Worm (Caenorhabditis elegans) whole organism, L3 larva: ENCODE results near the gene srj-26.
"Not testable (repeated sequence)": the region's sequence is repeated elsewhere in the genome, so short reads cannot be mapped to it uniquely, and the experiment has no call there.

ENCODE experiments used
- aly-2 ChIP-seq: fragments of 150-350 bp; optimal IDR thresholded peaks from 2 replicates; lab custom pipeline; 2014; ENCODE audit warnings: missing biosample characterization, missing genetic modification characterization
- fos-1 ChIP-seq: fragments of 150-350 bp; optimal IDR thresholded peaks from 2 replicates; lab custom pipeline; 2014; ENCODE audit warnings: missing biosample characterization, missing genetic modification characterization
- lin-15B ChIP-seq: fragments of 150-350 bp; optimal IDR thresholded peaks from 2 replicates; lab custom pipeline; 2014; ENCODE audit warnings: missing biosample characterization, missing genetic modification characterization
- lin-39 ChIP-seq: fragments of 150-350 bp; optimal IDR thresholded peaks from 2 replicates; lab custom pipeline; 2018; ENCODE audit warnings: missing biosample characterization, missing genetic modification reagents, missing genetic modification characterization
- nfya-1 ChIP-seq: sonication (generic microtip); optimal IDR thresholded peaks from 2 replicates; lab custom pipeline; 2017; ENCODE audit warnings: missing genetic modification characterization, mild to moderate bottlenecking, missing compliant biosample characterization, antibody characterized with exemption, moderate library complexity; ENCODE audit not compliant: insufficient read depth
- nhr-77 ChIP-seq: fragments of 150-350 bp; optimal IDR thresholded peaks from 2 replicates; lab custom pipeline; 2014; ENCODE audit warnings: missing biosample characterization, missing genetic modification characterization
- unc-39 ChIP-seq: sonication (generic microtip); optimal IDR thresholded peaks from 4 replicates; lab custom pipeline; 2017; ENCODE audit warnings: missing biosample characterization, missing genetic modification characterization
- ztf-11 ChIP-seq: fragments of 150-350 bp; optimal IDR thresholded peaks from 2 replicates; lab custom pipeline; 2014; ENCODE audit warnings: missing biosample characterization, missing genetic modification characterization

ce11 chrV:18404767-18405166 is 16.1 kb upstream of the srj-26 start, which contains the start of gene srh-209:
- not testable (repeated sequence) for TF ChIP-seq nfya-1 (tag; lab: Kevin White, UChicago); aly-2 (tag; lab: Kevin White, UChicago); lin-39 (tag; lab: Kevin White, UChicago); fos-1 (tag; lab: Kevin White, UChicago); nhr-77 (tag; lab: Kevin White, UChicago); unc-39; lin-15B (tag; lab: Kevin White, UChicago); ztf-11 (tag; lab: Kevin White, UChicago)
